Worm (Caenorhabditis elegans) whole organism, early embryonic: ENCODE data around the gene Y110A2AL.3.

Experiments used
- B0310.2 ChIP-seq: sonication (generic microtip); optimal IDR thresholded peaks from 2 replicates; lab custom pipeline; 2016; ENCODE audit warnings: mild to moderate bottlenecking, missing genetic modification characterization, missing compliant biosample characterization
- F13C5.2 ChIP-seq: sonication (generic microtip); optimal IDR thresholded peaks from 2 replicates; lab custom pipeline; 2017; ENCODE audit warnings: mild to moderate bottlenecking, missing genetic modification characterization, inconsistent platforms, missing compliant biosample characterization
- aly-1 ChIP-seq: sonication (generic microtip); optimal IDR thresholded peaks from 2 replicates; lab custom pipeline; 2016; ENCODE audit warnings: missing genetic modification characterization, missing compliant biosample characterization
- ama-1 ChIP-seq: fragments of 150-350 bp; optimal IDR thresholded peaks from 2 replicates; lab custom pipeline; 2014
- ceh-13 ChIP-seq: fragments of 200-800 bp; sonication (Bioruptor generic); optimal IDR thresholded peaks from 2 replicates; lab custom pipeline; 2018; ENCODE audit warnings: mild to moderate bottlenecking, missing genetic modification characterization, missing compliant biosample characterization
- ceh-36 ChIP-seq: sonication (generic microtip); optimal IDR thresholded peaks from 2 replicates; lab custom pipeline; 2016; ENCODE audit warnings: missing genetic modification characterization, inconsistent platforms, missing compliant biosample characterization
- ets-7 ChIP-seq: sonication (generic microtip); optimal IDR thresholded peaks from 2 replicates; lab custom pipeline; 2016; ENCODE audit warnings: missing genotype, missing genetic modification characterization, missing compliant biosample characterization
- flt-1 ChIP-seq: fragments of 200-800 bp; sonication (Bioruptor generic); IDR thresholded peaks from 2 replicates; pipeline ENCODE4 v1.3.6; 2022; ENCODE audit warnings: missing genetic modification characterization, missing compliant biosample characterization
- hmbx-1 ChIP-seq: sonication (generic microtip); optimal IDR thresholded peaks from 2 replicates; lab custom pipeline; 2016; ENCODE audit warnings: mild to moderate bottlenecking, missing genetic modification characterization, missing compliant biosample characterization
- hmg-4 ChIP-seq: fragments of 200-800 bp; sonication (Bioruptor generic); optimal IDR thresholded peaks from 2 replicates; lab custom pipeline; 2018; ENCODE audit warnings: mild to moderate bottlenecking, missing genetic modification characterization, missing compliant biosample characterization
- hnd-1 ChIP-seq: sonication (generic microtip); optimal IDR thresholded peaks from 2 replicates; lab custom pipeline; 2016; ENCODE audit warnings: missing genetic modification characterization, missing compliant biosample characterization
- pes-1 ChIP-seq: fragments of 200-800 bp; sonication (Bioruptor generic); IDR thresholded peaks from 2 replicates; pipeline ENCODE4 v1.3.6; 2022; ENCODE audit warnings: missing genetic modification reagents, missing genetic modification characterization, missing compliant biosample characterization
- scrt-1 ChIP-seq: fragments of 200-800 bp; sonication (Bioruptor generic); IDR thresholded peaks from 2 replicates; pipeline ENCODE4 v1.3.6; 2022; ENCODE audit warnings: missing genetic modification characterization, missing compliant biosample characterization
- sea-1 ChIP-seq: fragments of 200-800 bp; sonication (Bioruptor generic); conservative IDR thresholded peaks from 2 replicates; pipeline ENCODE4 v1.3.6; 2022; ENCODE audit warnings: missing genetic modification characterization, missing compliant biosample characterization
- tbx-11 ChIP-seq: fragments of 200-800 bp; sonication (Bioruptor generic); IDR thresholded peaks from 2 replicates; pipeline ENCODE4 v1.3.6; 2022; ENCODE audit warnings: missing genetic modification characterization, missing compliant biosample characterization
- tbx-37 ChIP-seq: fragments of 200-800 bp; sonication (Bioruptor generic); conservative IDR thresholded peaks from 2 replicates; pipeline ENCODE4 v1.3.6; 2022; ENCODE audit warnings: missing genetic modification reagents, missing genetic modification characterization, missing compliant biosample characterization
- tra-4 ChIP-seq: sonication (generic microtip); optimal IDR thresholded peaks from 2 replicates; lab custom pipeline; 2017; ENCODE audit warnings: missing genetic modification characterization, missing compliant biosample characterization

Gene Y110A2AL.3

DNA sequence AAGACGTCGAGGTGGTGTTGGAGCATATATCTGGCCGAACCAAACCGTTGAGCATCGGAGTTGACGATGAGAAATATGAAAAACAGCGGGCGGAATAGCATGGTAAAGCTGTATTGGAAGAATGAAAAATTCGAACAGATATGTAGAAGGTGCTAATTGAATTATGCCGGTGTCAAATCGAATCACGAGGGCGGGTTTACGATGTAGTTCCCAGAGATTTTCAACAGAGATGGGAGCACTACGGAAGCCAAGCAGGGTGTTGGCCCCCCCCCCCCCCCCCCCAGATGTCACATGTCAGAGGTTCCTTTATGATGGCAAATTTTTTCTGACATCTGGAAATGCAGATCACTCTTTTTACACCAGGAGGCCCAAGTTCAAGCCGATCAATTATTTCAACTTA, 23.8 kb upstream of the Y110A2AL.3 start, which contains the start of gene Y110A2AL.7:
Gene Y110A2AL.7, minus strand, starts transcription at position 101 of the 400 bp plus-strand sequence.
- TF ChIP-seq tbx-37 (GFP tag; lab: Robert Waterston, UW) (no peak), ceh-36 (tag; lab: Kevin White, UChicago) (no peak), B0310.2 (no peak), ama-1 (lab: Kevin White, UChicago) (no peak), scrt-1 (GFP tag; lab: Robert Waterston, UW) (no peak), tbx-11 (GFP tag; lab: Robert Waterston, UW) (no peak), flt-1 (no peak), F13C5.2 (tag; lab: Kevin White, UChicago) (no peak)

DNA sequence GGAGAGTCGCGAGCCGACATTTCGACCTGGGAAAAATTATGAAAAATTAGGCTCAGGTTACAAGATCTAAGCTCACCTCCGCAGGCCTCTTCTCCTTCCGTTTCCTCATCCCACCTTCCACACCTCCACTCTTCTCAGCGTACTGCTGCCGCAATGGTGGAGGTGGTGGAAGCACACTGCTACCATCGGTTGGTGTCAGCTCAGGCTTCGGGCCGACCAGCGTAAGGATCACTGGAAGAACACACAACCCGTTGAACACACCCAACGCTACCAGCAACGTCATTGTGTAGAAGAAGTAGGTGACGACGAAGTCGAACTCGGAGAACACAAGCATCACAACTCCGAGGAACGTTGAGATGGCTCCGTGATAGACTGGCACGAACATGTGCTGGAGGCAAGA, 21.2 kb upstream of the Y110A2AL.3 start:
- no peak for TF ChIP-seq F13C5.2 (tag; lab: Kevin White, UChicago)
- TF ChIP-seq tra-4 = no peak
- TF ChIP-seq sea-1 (GFP tag; lab: Robert Waterston, UW) = no peak
- no peak for TF ChIP-seq hnd-1 (tag; lab: Kevin White, UChicago)
- no peak for TF ChIP-seq ceh-36 (tag; lab: Kevin White, UChicago)
- no peak for TF ChIP-seq flt-1
- TF ChIP-seq ama-1 (lab: Kevin White, UChicago) = no peak
- TF ChIP-seq pes-1 (GFP tag; lab: Robert Waterston, UW) = no peak
- TF ChIP-seq hmg-4 (GFP tag; lab: Kevin White, UChicago) = no peak
- no peak for TF ChIP-seq aly-1 (tag; lab: Kevin White, UChicago)
- no peak for TF ChIP-seq ceh-13
- no peak for TF ChIP-seq tbx-37 (GFP tag; lab: Robert Waterston, UW)
- no peak for TF ChIP-seq ets-7 (tag; lab: Kevin White, UChicago)
- TF ChIP-seq hmbx-1 (tag; lab: Kevin White, UChicago) = no peak
- TF ChIP-seq B0310.2 = no peak
- TF ChIP-seq tbx-11 (GFP tag; lab: Robert Waterston, UW) = no peak

DNA sequence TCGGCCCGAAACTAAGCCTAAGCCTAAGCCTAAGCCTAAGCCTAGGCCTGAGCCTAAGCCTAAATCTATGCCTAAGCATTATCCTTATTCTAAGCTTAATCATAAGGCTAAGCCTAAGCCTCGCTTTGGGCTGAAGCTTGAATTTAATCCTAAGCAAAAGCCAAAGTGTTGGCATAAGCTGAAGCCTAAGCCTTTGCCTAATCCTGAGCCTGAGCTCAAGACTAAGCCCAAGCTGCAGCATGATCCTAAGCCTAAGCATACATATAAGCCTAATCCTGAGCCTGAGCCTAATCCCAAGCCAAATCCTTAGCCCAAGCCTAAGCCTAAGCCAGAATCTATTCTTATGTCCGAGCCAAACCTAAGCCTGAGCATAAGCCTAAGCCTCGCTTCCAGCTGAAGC, 20.3 kb upstream of the Y110A2AL.3 start:
- no peak for TF ChIP-seq scrt-1 (GFP tag; lab: Robert Waterston, UW)
- TF ChIP-seq hmbx-1 (tag; lab: Kevin White, UChicago) = no peak
- peak; percentile 91 for TF ChIP-seq ceh-36 (tag; lab: Kevin White, UChicago)

DNA sequence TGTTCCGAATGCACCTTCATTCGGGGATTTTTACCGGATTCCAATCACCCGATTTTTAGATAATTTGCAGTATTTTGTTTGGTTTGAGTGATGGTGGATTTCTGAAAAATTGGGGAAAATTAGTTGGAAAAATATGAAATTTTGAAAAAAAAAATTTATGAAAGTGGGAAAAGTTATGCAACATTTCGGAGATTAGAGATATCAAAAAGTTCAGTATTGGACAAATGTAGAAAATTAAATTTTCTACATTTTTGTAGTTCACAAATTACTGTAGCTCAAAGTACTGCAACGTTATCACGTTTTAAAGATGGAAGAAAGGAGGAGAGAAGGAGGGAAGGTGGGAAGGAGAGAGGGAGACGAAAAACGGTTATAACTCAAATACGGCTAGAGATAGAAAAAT, 14.4 kb upstream of the Y110A2AL.3 start, which contains the start of gene ptc-3:
Gene ptc-3, minus strand, starts transcription at position 101 of the 400 bp plus-strand sequence.
- no peak for TF ChIP-seq hnd-1 (tag; lab: Kevin White, UChicago)
- TF ChIP-seq scrt-1 (GFP tag; lab: Robert Waterston, UW) = no peak
- no peak for TF ChIP-seq pes-1 (GFP tag; lab: Robert Waterston, UW)
- no peak for TF ChIP-seq hmbx-1 (tag; lab: Kevin White, UChicago)
- no peak for TF ChIP-seq ama-1 (lab: Kevin White, UChicago)
- no peak for TF ChIP-seq hmg-4 (GFP tag; lab: Kevin White, UChicago)
- TF ChIP-seq ets-7 (tag; lab: Kevin White, UChicago) = no peak
- TF ChIP-seq tbx-11 (GFP tag; lab: Robert Waterston, UW) = no peak
- TF ChIP-seq tra-4 = no peak
- no peak for TF ChIP-seq F13C5.2 (tag; lab: Kevin White, UChicago)
- no peak for TF ChIP-seq sea-1 (GFP tag; lab: Robert Waterston, UW)
- no peak for TF ChIP-seq ceh-36 (tag; lab: Kevin White, UChicago)
- TF ChIP-seq B0310.2 = no peak
- TF ChIP-seq ceh-13 = no peak
- no peak for TF ChIP-seq flt-1
- TF ChIP-seq tbx-37 (GFP tag; lab: Robert Waterston, UW) = no peak
- TF ChIP-seq aly-1 (tag; lab: Kevin White, UChicago) = no peak

DNA sequence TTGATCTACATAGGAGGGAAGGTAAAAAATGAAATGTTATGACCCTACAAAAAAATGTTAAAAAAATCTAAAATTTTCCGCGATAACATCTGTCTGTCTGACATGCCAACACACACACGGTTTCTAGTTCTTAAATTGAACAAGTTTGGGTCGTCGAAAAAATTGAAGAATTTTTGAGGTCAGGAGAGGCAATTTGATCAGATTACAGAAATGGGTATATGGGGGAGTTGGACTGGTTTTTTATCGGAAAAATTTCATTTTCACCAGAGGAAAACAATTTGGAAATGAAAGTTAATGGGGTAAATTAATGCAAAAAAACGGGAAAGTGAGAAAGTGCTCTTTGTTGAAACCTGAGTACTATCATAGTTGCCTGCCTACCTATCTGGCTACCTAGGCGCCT, 13.1 kb upstream of the Y110A2AL.3 start:
- no peak for TF ChIP-seq hmg-4 (GFP tag; lab: Kevin White, UChicago)
- no peak for TF ChIP-seq tbx-37 (GFP tag; lab: Robert Waterston, UW)
- no peak for TF ChIP-seq ama-1 (lab: Kevin White, UChicago)
- no peak for TF ChIP-seq F13C5.2 (tag; lab: Kevin White, UChicago)
- TF ChIP-seq B0310.2 = no peak
- no peak for TF ChIP-seq ets-7 (tag; lab: Kevin White, UChicago)
- TF ChIP-seq sea-1 (GFP tag; lab: Robert Waterston, UW) = no peak
- TF ChIP-seq ceh-36 (tag; lab: Kevin White, UChicago) = no peak
- TF ChIP-seq ceh-13 = no peak

DNA sequence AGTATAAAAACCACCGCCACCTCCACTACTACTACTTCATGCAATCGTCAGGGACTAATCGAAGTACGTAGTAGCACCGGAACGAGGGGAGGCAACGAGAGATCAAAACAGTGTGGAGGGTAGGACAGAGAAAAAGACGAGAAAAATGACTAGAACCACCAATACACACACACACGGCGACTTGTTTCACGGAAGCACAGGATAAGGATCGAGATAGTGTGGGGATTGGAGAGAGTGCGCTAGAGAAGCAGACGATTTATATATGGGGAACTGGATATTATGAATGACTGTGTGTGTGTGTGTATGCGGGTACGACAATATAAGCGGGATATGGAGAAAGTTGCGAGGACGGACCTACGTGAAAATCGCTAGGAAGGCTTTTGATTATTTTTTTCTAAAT, 12.1 kb upstream of the Y110A2AL.3 start:
- TF ChIP-seq ama-1 (lab: Kevin White, UChicago) (no peak), flt-1 (no peak), scrt-1 (GFP tag; lab: Robert Waterston, UW) (no peak), ets-7 (tag; lab: Kevin White, UChicago) (no peak), pes-1 (GFP tag; lab: Robert Waterston, UW) (no peak), hmg-4 (GFP tag; lab: Kevin White, UChicago) (no peak), tra-4 (no peak), hmbx-1 (tag; lab: Kevin White, UChicago) (no peak), F13C5.2 (tag; lab: Kevin White, UChicago) (no peak), ceh-13 (no peak), aly-1 (tag; lab: Kevin White, UChicago) (no peak), tbx-11 (GFP tag; lab: Robert Waterston, UW) (no peak), ceh-36 (tag; lab: Kevin White, UChicago) (no peak), sea-1 (GFP tag; lab: Robert Waterston, UW) (no peak), tbx-37 (GFP tag; lab: Robert Waterston, UW) (no peak), B0310.2 (no peak), hnd-1 (tag; lab: Kevin White, UChicago) (no peak)

DNA sequence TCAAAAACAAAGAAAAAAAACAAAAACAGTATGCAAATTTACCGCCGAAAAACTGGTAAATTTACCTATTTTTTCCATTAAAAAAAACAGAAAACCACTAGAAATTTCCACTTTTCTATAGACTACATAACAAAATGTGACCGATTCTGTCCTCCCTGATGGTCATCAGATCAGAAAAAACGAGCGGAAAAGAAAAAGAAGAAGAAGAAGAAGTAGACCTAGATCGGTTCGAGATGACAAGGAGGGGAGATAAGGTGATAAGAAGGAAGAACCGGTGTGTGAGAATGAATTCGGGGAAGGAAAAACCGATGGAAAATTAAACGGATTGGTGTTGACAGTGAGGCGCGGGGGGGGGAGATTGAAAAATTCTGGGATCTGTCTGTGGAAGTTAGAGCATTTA, 10.8 kb upstream of the Y110A2AL.3 start:
- no peak for TF ChIP-seq aly-1 (tag; lab: Kevin White, UChicago)
- no peak for TF ChIP-seq ceh-36 (tag; lab: Kevin White, UChicago)
- TF ChIP-seq sea-1 (GFP tag; lab: Robert Waterston, UW) = no peak
- TF ChIP-seq ama-1 (lab: Kevin White, UChicago) = no peak
- TF ChIP-seq ets-7 (tag; lab: Kevin White, UChicago) = no peak
- TF ChIP-seq pes-1 (GFP tag; lab: Robert Waterston, UW) = no peak
- no peak for TF ChIP-seq scrt-1 (GFP tag; lab: Robert Waterston, UW)
- TF ChIP-seq tbx-37 (GFP tag; lab: Robert Waterston, UW) = no peak
